Fruit fly (Drosophila melanogaster): ENCODE data around the gene CG11710.

The CG11710 gene

DNA sequence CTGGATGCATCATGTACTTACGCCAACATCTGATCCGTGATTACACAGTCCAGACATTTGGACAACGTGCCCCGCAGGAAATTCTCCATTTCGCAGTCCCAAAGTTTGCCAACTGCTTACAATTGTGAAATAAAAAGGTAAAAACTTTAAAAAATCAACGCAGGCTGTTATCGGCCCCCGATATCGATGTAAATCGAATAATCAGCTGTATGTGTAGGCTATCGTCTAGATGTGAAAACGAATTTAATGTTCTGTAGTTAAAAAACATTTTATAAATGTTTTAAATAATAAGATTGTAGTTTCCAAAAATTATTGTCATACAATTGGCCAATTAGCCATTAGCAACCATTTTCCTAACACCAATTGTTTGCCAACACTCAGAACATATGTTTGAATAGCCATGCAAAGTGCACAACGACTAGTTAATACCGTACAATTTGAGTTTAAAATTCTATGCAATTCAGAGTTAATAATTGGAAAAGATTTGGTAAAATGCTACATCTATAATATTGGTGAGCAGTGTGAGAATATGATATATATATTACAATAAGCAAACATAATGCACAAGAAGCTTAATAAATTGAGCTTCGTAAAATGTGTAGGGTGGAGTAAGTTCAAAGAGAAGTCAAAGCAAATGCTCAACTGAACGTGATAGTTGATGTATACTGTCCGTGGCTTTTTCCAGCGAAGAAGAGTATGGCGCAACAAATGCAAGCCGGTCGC lies at the start of gene CG11710, which contains the start of gene mal:
CG11710 (minus strand) TSS at position 192 of the 723 bp plus-strand sequence.
mal (plus strand) TSS at position 194 of the 723 bp plus-strand sequence.
- TF ChIP-seq Sox15 (GFP tag; optimal IDR thresholded peaks at IDR 0.05): peak; percentile 74
- TF ChIP-seq fd85E (GFP tag; optimal IDR thresholded peaks at IDR 0.05): peak; percentile 2
- TF ChIP-seq salr (GFP tag; optimal IDR thresholded peaks at IDR 0.05): no peak
- peak; percentile 78 for TF ChIP-seq OdsH (GFP tag; optimal IDR thresholded peaks at IDR 0.05)
- peak in 1 of 2 experiments; percentile 87 for TF ChIP-seq ss (GFP tag; optimal IDR thresholded peaks at IDR 0.05)
- peak; percentile 81 for TF ChIP-seq CG10631 (GFP tag; optimal IDR thresholded peaks at IDR 0.05)
- TF ChIP-seq fd59A (GFP tag; optimal IDR thresholded peaks at IDR 0.05): no peak
- peak; percentile 73 for TF ChIP-seq Ets21C (GFP tag; optimal IDR thresholded peaks at IDR 0.05)
- peak; percentile 72 for TF ChIP-seq CG1621 (tag; optimal IDR thresholded peaks at IDR 0.05)
- peak; percentile 83 for TF ChIP-seq Sox102F (GFP tag; optimal IDR thresholded peaks at IDR 0.05)
- no peak for TF ChIP-seq CG16779 (tag; optimal IDR thresholded peaks at IDR 0.05)
- peak; percentile 74 for TF ChIP-seq Blimp-1 (GFP tag; optimal IDR thresholded peaks at IDR 0.05)
- peak; percentile 49 for TF ChIP-seq dac (GFP tag; optimal IDR thresholded peaks at IDR 0.05)
- TF ChIP-seq topi (GFP tag; optimal IDR thresholded peaks at IDR 0.05): peak; percentile 89
- peak; percentile 85 for TF ChIP-seq pdm3 (GFP tag; optimal IDR thresholded peaks at IDR 0.05)
- TF ChIP-seq CG8119 (GFP tag; IDR thresholded peaks at IDR 0.05): peak; percentile 85
- peak; percentile 83 for TF ChIP-seq Smox (GFP tag; optimal IDR thresholded peaks at IDR 0.05)
- peak; percentile 84 for TF ChIP-seq CG3032 (tag; optimal IDR thresholded peaks at IDR 0.05)
- TF ChIP-seq vri (GFP tag; optimal IDR thresholded peaks at IDR 0.05): no peak
- TF ChIP-seq CG11762 (GFP tag; optimal IDR thresholded peaks at IDR 0.05; ENCODE audit: insufficient read depth): peak; percentile 76
- peak; percentile 78; the same call in 2 of the 3 replicates for TF ChIP-seq eg (GFP tag; IDR thresholded peaks at IDR 0.05)
- TF ChIP-seq dsx (GFP tag; optimal IDR thresholded peaks at IDR 0.05; ENCODE audit: poor library complexity, severe bottlenecking): peak; percentile 83
- TF ChIP-seq CG6792 (GFP tag; optimal IDR thresholded peaks at IDR 0.05): peak; percentile 74
- TF ChIP-seq Sox14 (GFP tag; optimal IDR thresholded peaks at IDR 0.05): peak; percentile 85
- TF ChIP-seq fkh (GFP tag; optimal IDR thresholded peaks at IDR 0.05): no peak
- peak; percentile 65 for TF ChIP-seq CG8632 (GFP tag; optimal IDR thresholded peaks at IDR 0.05)
- no peak for TF ChIP-seq achi (GFP tag; optimal IDR thresholded peaks at IDR 0.05)
- TF ChIP-seq Hr4 (GFP tag; optimal IDR thresholded peaks at IDR 0.05): peak; percentile 86
- peak; percentile 90 for TF ChIP-seq Met (GFP tag; optimal IDR thresholded peaks at IDR 0.05)
- TF ChIP-seq CG15336 (GFP tag; IDR thresholded peaks at IDR 0.05): peak; percentile 84
- peak; percentile 72 for TF ChIP-seq CG8319 (GFP tag; optimal IDR thresholded peaks at IDR 0.05)
- TF ChIP-seq Hr39 (GFP tag; optimal IDR thresholded peaks at IDR 0.05): peak; percentile 83
- TF ChIP-seq spab (GFP tag; optimal IDR thresholded peaks at IDR 0.05): no peak
- TF ChIP-seq CG32006 (GFP tag; optimal IDR thresholded peaks at IDR 0.05): peak; percentile 81
- peak; percentile 56; the same call in 1 of the 2 replicates for TF ChIP-seq CG11294 (GFP tag; IDR thresholded peaks at IDR 0.05)
- no peak for TF ChIP-seq CG4318 (GFP tag; optimal IDR thresholded peaks at IDR 0.05)
- TF ChIP-seq CG7368 (GFP tag; optimal IDR thresholded peaks at IDR 0.05): peak; percentile 77
- peak; percentile 61; the same call in 1 of the 3 replicates for TF ChIP-seq CG6163 (GFP tag; IDR thresholded peaks at IDR 0.05)
- TF ChIP-seq esn (GFP tag; optimal IDR thresholded peaks at IDR 0.05): peak; percentile 89
- peak; percentile 68 for TF ChIP-seq Gug (GFP tag; IDR thresholded peaks at IDR 0.05)
- TF ChIP-seq CG6276 (GFP tag; optimal IDR thresholded peaks at IDR 0.05): no peak
- peak; percentile 76 for TF ChIP-seq CG31627 (GFP tag; optimal IDR thresholded peaks at IDR 0.05)
- TF ChIP-seq CG6854 (GFP tag; optimal IDR thresholded peaks at IDR 0.05): peak; percentile 76
- TF ChIP-seq cyc (GFP tag; optimal IDR thresholded peaks at IDR 0.05): peak; percentile 87
- no peak for TF ChIP-seq Hr38 (GFP tag; optimal IDR thresholded peaks at IDR 0.05)
- TF ChIP-seq Lpt (GFP tag; optimal IDR thresholded peaks at IDR 0.05): peak; percentile 65
- TF ChIP-seq CG34406 (GFP tag; optimal IDR thresholded peaks at IDR 0.05): peak; percentile 73
- peak; percentile 87 for TF ChIP-seq lz (GFP tag; optimal IDR thresholded peaks at IDR 0.05)
- peak; percentile 87 for TF ChIP-seq CG10669 (GFP tag; optimal IDR thresholded peaks at IDR 0.05)
- TF ChIP-seq CG6808 (GFP tag; optimal IDR thresholded peaks at IDR 0.05): no peak
